Worm (Caenorhabditis elegans): ENCODE measurements around the gene krr-1.

DNA sequence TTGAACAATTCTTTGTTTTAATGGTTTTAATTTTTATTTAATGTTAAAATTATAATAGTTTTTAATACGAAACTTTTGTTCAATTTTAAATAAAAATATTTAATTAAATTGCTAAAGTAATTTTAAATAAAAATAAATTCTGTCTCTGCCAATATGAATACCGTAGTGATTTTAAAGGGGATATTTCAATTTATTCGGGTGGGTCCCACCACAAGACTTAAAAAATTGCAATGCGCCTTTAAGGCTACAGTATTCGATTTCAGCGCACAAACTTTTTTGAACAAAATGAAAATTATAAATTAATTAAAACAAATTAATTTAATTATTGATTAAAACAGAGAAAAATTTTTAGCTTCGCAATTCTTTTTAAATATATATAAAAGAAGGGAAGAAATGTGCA, 31.9 kb upstream of the krr-1 start:
- TF ChIP-seq chd-7 (tag; optimal IDR thresholded peaks at IDR 0.05) = no peak
- TF ChIP-seq hlh-12 (tag; optimal IDR thresholded peaks at IDR 0.05) = no peak
- TF ChIP-seq nhr-120 (GFP tag; IDR thresholded peaks at IDR 0.05) = no peak
- no peak for TF ChIP-seq K11D2.4 (GFP tag; IDR thresholded peaks at IDR 0.05)
- TF ChIP-seq zfh-2 (GFP tag; conservative IDR thresholded peaks at IDR 0.05) = no peak
